Worm (Caenorhabditis elegans) whole organism, mixed stage, embryonic: ENCODE results near the gene ttr-30.

Experiments used
- M03D4.4 ChIP-seq: sonication (generic microtip); optimal IDR thresholded peaks from 2 replicates; lab custom pipeline; 2017; ENCODE audit warnings: mild to moderate bottlenecking, missing genetic modification characterization, missing compliant biosample characterization
- bed-3 ChIP-seq: fragments of 200-800 bp; sonication (Bioruptor generic); optimal IDR thresholded peaks from 3 replicates; lab custom pipeline; 2018; ENCODE audit warnings: mild to moderate bottlenecking, missing genetic modification characterization, moderate library complexity, missing compliant biosample characterization
- ceh-39 ChIP-seq: fragments of 150-350 bp; optimal IDR thresholded peaks from 2 replicates; lab custom pipeline; 2014; ENCODE audit warnings: missing biosample characterization, missing genetic modification characterization
- ceh-43 ChIP-seq: fragments of 200-800 bp; sonication (Bioruptor generic); optimal IDR thresholded peaks from 2 replicates; lab custom pipeline; 2018; ENCODE audit warnings: mild to moderate bottlenecking, missing genetic modification characterization, moderate library complexity, missing compliant biosample characterization
- ceh-83 ChIP-seq: fragments of 200-800 bp; sonication (Bioruptor generic); optimal IDR thresholded peaks from 2 replicates; lab custom pipeline; 2018; ENCODE audit warnings: mild to moderate bottlenecking, missing genetic modification characterization, missing compliant biosample characterization
- ces-1 ChIP-seq: fragments of 150-350 bp; optimal IDR thresholded peaks from 2 replicates; lab custom pipeline; 2014; ENCODE audit warnings: missing biosample characterization, missing genetic modification reagents, missing genetic modification characterization
- drap-1 ChIP-seq: fragments of 200-800 bp; sonication (Bioruptor generic); optimal IDR thresholded peaks from 3 replicates; lab custom pipeline; 2018; ENCODE audit warnings: mild to moderate bottlenecking, missing genetic modification characterization, missing compliant biosample characterization
- elt-1 ChIP-seq: sonication (generic microtip); optimal IDR thresholded peaks from 2 replicates; lab custom pipeline; 2017; ENCODE audit warnings: missing genetic modification characterization, mild to moderate bottlenecking, missing compliant biosample characterization, antibody characterized with exemption, moderate library complexity, borderline replicate concordance; ENCODE audit not compliant: insufficient read depth
- hlh-1 ChIP-seq: fragments of 150-350 bp; optimal IDR thresholded peaks from 2 replicates; lab custom pipeline; 2014; ENCODE audit warnings: missing biosample characterization, missing genetic modification reagents, missing genetic modification characterization
- lin-13 ChIP-seq: fragments of 150-350 bp; optimal IDR thresholded peaks from 2 replicates; lab custom pipeline; 2014; ENCODE audit warnings: missing biosample characterization, missing genetic modification characterization
- lin-32 ChIP-seq: fragments of 200-800 bp; sonication (Bioruptor generic); optimal IDR thresholded peaks from 2 replicates; lab custom pipeline; 2018; ENCODE audit warnings: mild to moderate bottlenecking, missing genetic modification characterization, missing compliant biosample characterization
- mab-5 ChIP-seq: fragments of 150-350 bp; optimal IDR thresholded peaks from 2 replicates; lab custom pipeline; 2014; ENCODE audit warnings: missing biosample characterization, missing genetic modification characterization
- mep-1 ChIP-seq: fragments of 150-350 bp; optimal IDR thresholded peaks from 2 replicates; lab custom pipeline; 2017; ENCODE audit warnings: missing biosample characterization, missing genetic modification reagents, missing genetic modification characterization, inconsistent platforms
- mls-2 ChIP-seq: sonication (generic microtip); optimal IDR thresholded peaks from 2 replicates; lab custom pipeline; 2016; ENCODE audit warnings: mild to moderate bottlenecking, missing genetic modification characterization, moderate library complexity, missing compliant biosample characterization
- pha-4 ChIP-seq: fragments of 150-350 bp; optimal IDR thresholded peaks from 2 replicates; lab custom pipeline; 2018; ENCODE audit warnings: missing biosample characterization, missing genetic modification reagents, missing genetic modification characterization
- sem-2 ChIP-seq: fragments of 200-800 bp; sonication (Bioruptor generic); optimal IDR thresholded peaks from 2 replicates; lab custom pipeline; 2018; ENCODE audit warnings: mild to moderate bottlenecking, missing genetic modification characterization, missing compliant biosample characterization
- snpc-4 ChIP-seq: fragments of 150-350 bp; optimal IDR thresholded peaks from 2 replicates; lab custom pipeline; 2014; ENCODE audit warnings: missing biosample characterization, missing genetic modification characterization
- sptf-1 ChIP-seq: sonication (generic microtip); optimal IDR thresholded peaks from 2 replicates; lab custom pipeline; 2017; ENCODE audit warnings: mild to moderate bottlenecking, missing genetic modification characterization, moderate library complexity, missing compliant biosample characterization
- unc-120 ChIP-seq: sonication (generic microtip); optimal IDR thresholded peaks from 2 replicates; lab custom pipeline; 2017; ENCODE audit warnings: missing genetic modification characterization, missing compliant biosample characterization; ENCODE audit not compliant: poor library complexity, severe bottlenecking
- unc-39 ChIP-seq: fragments of 150-350 bp; optimal IDR thresholded peaks from 2 replicates; lab custom pipeline; 2014; ENCODE audit warnings: missing biosample characterization, missing genetic modification characterization
- unc-62 ChIP-seq: fragments of 150-350 bp; optimal IDR thresholded peaks from 2 replicates; lab custom pipeline; 2014; ENCODE audit warnings: missing biosample characterization, missing genetic modification reagents, missing genetic modification characterization
- zip-8 ChIP-seq: fragments of 150-350 bp; optimal IDR thresholded peaks from 2 replicates; lab custom pipeline; 2014; ENCODE audit warnings: missing biosample characterization, missing genetic modification characterization

Gene ttr-30

DNA sequence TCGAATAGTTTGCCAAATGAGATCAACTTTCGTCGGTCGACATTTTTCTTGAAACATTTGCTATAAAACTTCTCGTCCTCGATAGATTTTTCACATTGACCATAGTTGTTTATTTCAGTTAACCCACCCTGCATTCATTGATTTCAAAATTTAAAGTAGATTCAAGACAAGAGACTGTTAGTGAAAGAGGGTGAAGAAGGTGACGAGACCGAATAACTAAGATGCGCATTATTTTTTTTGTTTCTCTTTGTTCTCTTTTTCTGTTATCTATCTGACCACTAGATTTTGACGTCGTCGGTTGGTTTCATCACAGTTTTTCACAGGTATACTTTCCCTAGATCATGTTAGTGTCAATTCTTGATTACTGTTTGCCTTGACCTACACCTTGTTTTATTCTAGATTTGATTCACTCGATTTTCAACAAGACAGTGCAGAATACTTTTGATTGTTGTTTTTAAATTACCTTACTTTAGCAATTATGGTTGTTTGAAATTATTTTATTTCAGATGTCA lies at the start of gene ttr-30:
TSS of gene ttr-30 (plus strand) at position 265 of the 512 bp plus-strand sequence.
- TF ChIP-seq drap-1 (GFP tag; lab: Kevin White, UChicago) (no peak), unc-120 (tag; lab: Kevin White, UChicago) (no peak), lin-32 (GFP tag; lab: Kevin White, UChicago) (no peak), zip-8 (tag; lab: Kevin White, UChicago) (no peak)

DNA sequence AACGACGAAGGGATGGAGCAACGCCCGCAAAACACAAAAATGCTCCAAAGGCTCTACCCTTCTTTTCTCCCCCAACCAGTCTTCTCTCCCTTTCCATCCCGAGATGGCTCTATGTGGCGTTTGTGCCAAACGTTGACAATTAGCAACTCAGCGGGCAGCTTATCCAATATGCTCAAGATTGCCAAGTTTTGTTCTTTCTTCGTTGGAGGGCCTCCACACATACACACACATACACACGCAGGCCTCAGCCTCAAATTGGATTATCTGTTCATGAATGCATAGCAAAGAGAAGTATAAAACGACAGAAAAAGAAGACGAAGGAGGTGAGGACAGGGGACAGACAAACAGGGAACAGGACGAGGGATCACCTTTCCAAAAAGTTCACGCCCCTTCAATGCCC lies 49.4 kb upstream of the ttr-30 start:
- peak; percentile 98 for TF ChIP-seq ces-1
- TF ChIP-seq mls-2 (tag; lab: Kevin White, UChicago): peak; percentile 1
- no peak for TF ChIP-seq unc-39 (tag; lab: Kevin White, UChicago)

DNA sequence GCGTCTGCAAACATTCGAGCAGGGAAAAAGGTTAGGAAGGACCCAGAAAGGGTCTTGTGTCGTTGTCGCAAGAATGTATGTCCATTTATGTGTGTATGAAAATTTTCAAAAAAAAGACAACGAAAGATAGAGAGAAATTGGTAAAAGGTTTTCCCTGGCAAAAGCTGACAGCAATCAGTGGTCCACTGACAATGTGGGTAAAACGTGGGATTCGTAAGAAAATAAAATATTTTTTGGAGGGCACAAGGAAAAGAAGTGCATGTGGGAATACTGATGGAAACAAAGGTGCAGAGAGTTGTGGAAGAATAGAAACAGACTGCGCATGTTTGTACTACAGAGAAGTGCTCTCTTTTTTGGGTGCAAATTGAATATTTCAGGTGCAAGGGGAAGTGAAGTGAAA lies 47.6 kb upstream of the ttr-30 start:
- TF ChIP-seq ceh-83 (GFP tag; lab: Kevin White, UChicago): no peak
- TF ChIP-seq sem-2: no peak
- no peak for TF ChIP-seq unc-120 (tag; lab: Kevin White, UChicago)
- no peak for TF ChIP-seq pha-4 (tag; lab: Kevin White, UChicago)
- no peak for TF ChIP-seq ceh-43 (GFP tag; lab: Kevin White, UChicago)
- no peak for TF ChIP-seq lin-13 (tag; lab: Kevin White, UChicago)
- TF ChIP-seq sptf-1 (tag; lab: Kevin White, UChicago): no peak
- TF ChIP-seq snpc-4: no peak
- no peak for TF ChIP-seq lin-32 (GFP tag; lab: Kevin White, UChicago)
- no peak for TF ChIP-seq hlh-1 (tag; lab: Kevin White, UChicago)
- TF ChIP-seq elt-1 (tag; lab: Kevin White, UChicago): no peak

DNA sequence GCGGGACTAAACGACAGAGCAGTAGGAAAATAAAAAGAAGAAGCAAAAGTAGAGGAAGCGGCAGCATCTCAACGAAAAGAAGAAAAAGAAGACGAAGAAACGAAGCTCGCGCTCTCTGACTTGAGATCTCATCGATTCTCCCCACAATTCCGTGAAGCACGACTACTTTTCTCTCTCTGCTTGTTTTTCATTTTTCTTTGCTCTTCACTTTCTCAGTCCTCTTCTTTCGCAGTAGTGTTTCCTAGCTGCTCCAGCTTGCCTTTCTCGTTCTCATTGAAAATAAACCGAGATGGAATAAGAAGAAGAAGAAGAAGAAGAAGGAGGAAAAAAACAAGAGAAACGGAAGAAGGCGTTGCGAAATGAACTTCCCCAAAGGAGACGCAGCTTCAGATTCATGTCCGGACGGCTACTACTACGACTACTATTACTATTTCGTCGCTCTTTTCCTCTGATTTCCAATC lies 46.0 kb upstream of the ttr-30 start:
- TF ChIP-seq unc-39 (tag; lab: Kevin White, UChicago) (peak; percentile 60), mab-5 (tag; lab: Kevin White, UChicago) (no peak), ces-1 (peak; percentile 69)
- TF ChIP-seq, all 35 proteins: peak for 2

DNA sequence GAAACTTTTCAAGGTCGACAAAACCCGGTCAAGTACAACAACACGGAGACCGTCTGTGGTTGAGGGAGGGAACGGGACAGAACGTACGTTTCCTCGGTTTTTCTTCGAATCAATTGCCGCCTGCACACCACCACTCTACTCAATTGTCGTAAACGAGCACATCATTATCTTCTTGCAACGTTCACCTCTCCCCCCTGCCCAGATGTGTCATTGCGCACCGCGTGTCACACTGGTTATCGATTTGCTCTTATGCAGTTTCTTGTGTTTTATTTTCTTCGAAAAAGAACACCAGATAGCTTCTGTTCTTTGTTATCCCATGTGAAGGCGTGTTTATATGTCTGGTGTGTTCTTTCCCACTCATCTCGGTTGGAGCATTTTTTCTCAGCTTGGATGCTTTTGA lies 41.2 kb upstream of the ttr-30 start:
- TF ChIP-seq hlh-1 (tag; lab: Kevin White, UChicago) (no peak), pha-4 (tag; lab: Kevin White, UChicago) (no peak), ceh-39 (tag; lab: Kevin White, UChicago) (peak; percentile 3), unc-39 (tag; lab: Kevin White, UChicago) (peak; percentile 4), elt-1 (tag; lab: Kevin White, UChicago) (no peak), ces-1 (peak; percentile 6)

DNA sequence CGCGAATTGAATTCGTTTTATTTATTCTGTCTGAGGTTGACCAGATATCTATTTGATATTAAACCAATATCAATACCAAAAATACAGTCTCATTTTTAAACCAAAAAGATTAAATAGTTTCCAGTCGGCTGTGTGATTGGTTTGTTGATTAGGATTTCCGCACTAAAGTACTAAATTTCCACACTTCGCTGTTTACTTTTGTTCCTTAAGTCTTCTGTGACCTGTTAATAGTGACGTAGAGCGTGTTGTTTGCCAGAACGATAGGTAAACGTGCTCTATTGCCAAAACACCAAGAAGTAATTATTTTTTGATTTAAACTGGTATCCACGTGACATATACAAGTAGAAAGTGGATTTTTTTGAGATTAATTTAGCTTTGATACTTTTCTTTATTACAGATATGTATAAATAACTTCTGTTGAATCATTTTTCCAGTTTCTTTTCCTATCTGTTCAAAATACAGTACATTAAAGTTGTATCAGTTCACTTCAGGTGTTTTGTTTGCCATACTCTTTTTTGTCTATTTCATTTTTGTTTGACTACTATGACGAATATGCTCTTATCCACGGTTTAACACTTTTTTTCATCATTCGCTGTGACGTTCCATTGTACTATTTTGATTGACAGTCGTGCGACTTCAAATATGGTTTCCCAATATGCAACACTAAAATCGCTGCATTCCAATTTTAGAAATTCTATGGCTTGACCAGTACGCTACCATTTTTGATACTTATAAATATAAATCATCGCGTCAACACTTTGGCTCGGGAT lies 39.7 kb upstream of the ttr-30 start:
- no peak for TF ChIP-seq M03D4.4
- TF ChIP-seq mab-5 (tag; lab: Kevin White, UChicago): no peak

DNA sequence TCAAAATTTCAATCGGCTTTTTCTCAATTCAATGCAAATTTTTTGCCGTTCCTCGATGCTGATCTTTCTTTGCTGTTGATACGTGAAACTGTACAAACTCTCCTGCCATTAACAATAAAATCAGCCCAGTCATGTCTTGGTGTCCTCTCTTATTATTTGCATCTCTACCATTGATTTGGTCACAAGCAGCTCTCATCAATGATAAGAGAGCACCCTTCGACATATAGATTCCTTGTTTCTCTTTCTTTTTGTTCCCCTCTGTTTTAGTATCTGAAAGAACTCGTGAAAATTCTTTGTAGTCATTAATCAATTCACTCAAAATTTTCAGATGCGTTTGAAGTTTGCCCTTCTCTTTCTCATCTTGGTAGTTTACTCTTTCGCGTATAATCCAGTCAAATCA lies 38.9 kb upstream of the ttr-30 start, which contains the start of gene lron-7:
TSS of gene lron-7 (plus strand) at position 323 of the 400 bp plus-strand sequence.
- TF ChIP-seq unc-39 (tag; lab: Kevin White, UChicago) (no peak), bed-3 (GFP tag; lab: Kevin White, UChicago) (no peak)

DNA sequence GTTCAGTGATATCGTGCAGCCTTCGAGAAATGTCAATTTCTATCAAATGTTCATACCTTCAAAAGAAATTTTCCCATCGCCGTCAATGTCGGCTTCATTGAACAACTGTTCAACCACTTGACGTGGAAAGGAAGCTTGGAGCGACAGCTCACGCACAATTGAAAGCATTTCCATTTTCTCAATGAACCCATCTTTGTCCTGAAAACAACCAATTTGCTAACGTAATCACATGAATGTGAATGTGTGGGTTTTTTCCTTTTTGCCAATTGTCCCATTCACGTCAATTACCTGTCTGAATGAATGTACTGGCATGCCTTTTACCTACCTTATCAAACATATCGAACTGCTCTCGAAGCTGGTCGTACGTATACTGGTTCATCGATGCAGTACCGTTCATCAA lies 34.4 kb upstream of the ttr-30 start:
- TF ChIP-seq ceh-43 (GFP tag; lab: Kevin White, UChicago) (no peak), zip-8 (tag; lab: Kevin White, UChicago) (no peak), ces-1 (no peak), snpc-4 (no peak), unc-62 (GFP tag; lab: Kevin White, UChicago) (no peak), mep-1 (tag; lab: Kevin White, UChicago) (no peak), elt-1 (tag; lab: Kevin White, UChicago) (no peak)
- TF ChIP-seq, all 35 proteins: peak for 0
